Worm (Caenorhabditis elegans) whole organism, late embryonic: Measurements from ENCODE around the gene lnp-1.

Source experiments
- ama-1 ChIP-seq: fragments of 150-350 bp; optimal IDR thresholded peaks from 2 replicates; lab custom pipeline; 2014
- ceh-14 ChIP-seq: sonication (generic microtip); optimal IDR thresholded peaks from 2 replicates; lab custom pipeline; 2016; ENCODE audit warnings: missing genotype, missing genetic modification characterization, missing compliant biosample characterization
- ceh-24 ChIP-seq: sonication (generic microtip); optimal IDR thresholded peaks from 2 replicates; lab custom pipeline; 2016; ENCODE audit warnings: mild to moderate bottlenecking, missing genetic modification characterization, missing compliant biosample characterization
- ceh-34 ChIP-seq: sonication (generic microtip); optimal IDR thresholded peaks from 2 replicates; lab custom pipeline; 2016; ENCODE audit warnings: mild to moderate bottlenecking, missing genetic modification characterization, missing compliant biosample characterization
- elt-2 ChIP-seq: sonication (generic microtip); optimal IDR thresholded peaks from 2 replicates; lab custom pipeline; 2016; ENCODE audit warnings: missing genetic modification reagents, missing genetic modification characterization, missing compliant biosample characterization
- eyg-1 ChIP-seq: sonication (generic microtip); optimal IDR thresholded peaks from 2 replicates; lab custom pipeline; 2016; ENCODE audit warnings: missing genotype, missing genetic modification characterization, missing compliant biosample characterization
- fkh-10 ChIP-seq: fragments of 150-350 bp; optimal IDR thresholded peaks from 2 replicates; lab custom pipeline; 2014; ENCODE audit warnings: missing biosample characterization, missing genetic modification reagents, missing genetic modification characterization
- mec-3 ChIP-seq: sonication (generic microtip); optimal IDR thresholded peaks from 2 replicates; lab custom pipeline; 2016; ENCODE audit warnings: borderline replicate concordance, missing genetic modification characterization, missing compliant biosample characterization
- nhr-11 ChIP-seq: fragments of 150-350 bp; optimal IDR thresholded peaks from 2 replicates; lab custom pipeline; 2014; ENCODE audit warnings: missing biosample characterization, missing genetic modification characterization
- pax-1 ChIP-seq: fragments of 150-350 bp; optimal IDR thresholded peaks from 2 replicates; lab custom pipeline; 2014; ENCODE audit warnings: missing biosample characterization, missing genetic modification characterization
- pha-4 ChIP-seq: fragments of 150-350 bp; optimal IDR thresholded peaks from 2 replicates; lab custom pipeline; 2018; ENCODE audit warnings: missing biosample characterization, missing genetic modification reagents, missing genetic modification characterization
- pros-1 ChIP-seq: fragments of 150-350 bp; optimal IDR thresholded peaks from 2 replicates; lab custom pipeline; 2014; ENCODE audit warnings: missing biosample characterization, missing genetic modification reagents, missing genetic modification characterization
- unc-55 ChIP-seq: sonication (generic microtip); optimal IDR thresholded peaks from 2 replicates; lab custom pipeline; 2017; ENCODE audit warnings: missing biosample characterization, missing genetic modification reagents, missing genetic modification characterization

DNA sequence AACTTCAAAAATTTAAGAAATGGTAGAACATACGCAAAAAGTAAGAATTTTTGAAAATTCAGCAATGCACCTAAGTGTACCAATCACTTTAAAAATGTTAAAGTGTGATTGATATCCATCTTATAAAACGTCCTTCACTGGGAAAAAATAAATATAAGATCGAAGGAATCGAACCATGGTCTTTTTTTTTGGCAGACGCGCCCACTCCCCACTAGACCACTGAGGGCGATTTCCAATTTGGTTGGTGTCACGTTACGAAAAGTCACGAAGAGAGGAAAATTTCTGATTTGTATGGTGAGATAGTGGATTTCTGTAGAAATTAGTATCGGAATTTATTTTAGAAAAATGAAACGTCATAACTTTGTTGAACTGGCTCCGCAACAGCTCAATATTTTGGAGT lies 18.7 kb downstream of the lnp-1 start:
- no peak for TF ChIP-seq mec-3 (tag; lab: Kevin White, UChicago)
- TF ChIP-seq ama-1 (lab: Kevin White, UChicago) = no peak
- no peak for TF ChIP-seq ceh-24 (tag; lab: Kevin White, UChicago)
- TF ChIP-seq nhr-11 (tag; lab: Kevin White, UChicago) = no peak
- TF ChIP-seq pha-4 = no peak
- no peak for TF ChIP-seq elt-2 (tag; lab: Kevin White, UChicago)
- no peak for TF ChIP-seq ceh-34 (tag; lab: Kevin White, UChicago)
- TF ChIP-seq eyg-1 (tag; lab: Kevin White, UChicago) = no peak
- no peak for TF ChIP-seq ceh-14 (tag; lab: Kevin White, UChicago)
- TF ChIP-seq unc-55 (GFP tag; lab: Kevin White, UChicago) = no peak
- no peak for TF ChIP-seq pax-1 (tag; lab: Kevin White, UChicago)
- no peak for TF ChIP-seq fkh-10 (GFP tag; lab: Kevin White, UChicago)
- no peak for TF ChIP-seq pros-1
